Fruit fly (Drosophila melanogaster): Measurements from ENCODE around the gene CanA-14F.

CanA-14F gene

DNA sequence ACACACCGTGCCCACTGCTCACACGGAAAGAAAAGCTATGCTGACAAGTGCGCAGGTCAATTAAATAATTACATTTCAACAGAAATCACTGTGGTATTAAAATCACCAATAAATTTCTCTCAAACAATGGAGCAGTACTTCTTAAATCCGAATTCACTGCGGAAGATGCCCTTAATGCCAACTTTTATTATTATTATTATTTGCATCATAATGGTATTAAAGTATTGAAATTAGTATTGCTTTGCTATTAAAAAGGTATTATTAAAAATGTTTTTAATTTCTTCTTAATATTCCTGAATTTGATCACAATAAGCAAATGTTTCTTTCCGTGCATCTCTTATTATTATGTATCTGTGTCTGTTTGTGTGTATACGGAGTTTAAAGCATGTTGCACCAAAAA, 7.0 kb downstream of the CanA-14F start (continued):
- TF ChIP-seq slou (GFP tag; optimal IDR thresholded peaks at IDR 0.05) (peak; percentile 6), CG12219 (GFP tag; optimal IDR thresholded peaks at IDR 0.05) (peak; percentile 14), Ets97D (GFP tag; optimal IDR thresholded peaks at IDR 0.05) (no peak), CG16863 (GFP tag; optimal IDR thresholded peaks at IDR 0.05) (no peak), slbo (GFP tag; IDR thresholded peaks at IDR 0.05) (peak; percentile 35), ac (GFP tag; optimal IDR thresholded peaks at IDR 0.05) (no peak), HmgD (GFP tag; optimal IDR thresholded peaks at IDR 0.05) (no peak), trh (GFP tag; optimal IDR thresholded peaks at IDR 0.05) (no peak), CG18476 (GFP tag; optimal IDR thresholded peaks at IDR 0.05) (peak; percentile 22), gt (GFP tag; IDR thresholded peaks at IDR 0.05) (no peak), grn (GFP tag; optimal IDR thresholded peaks at IDR 0.05) (no peak), lola (GFP tag; optimal IDR thresholded peaks at IDR 0.05) (no peak), cg (GFP tag; optimal IDR thresholded peaks at IDR 0.05) (no peak), tio (GFP tag; optimal IDR thresholded peaks at IDR 0.05) (peak; percentile 53), kay (GFP tag; optimal IDR thresholded peaks at IDR 0.05) (no peak), otp (GFP tag; IDR thresholded peaks at IDR 0.05) (no peak), CG34224 (GFP tag; IDR thresholded peaks at IDR 0.05; ENCODE audit: partially characterized antibody) (no peak), fu2 (GFP tag; optimal IDR thresholded peaks at IDR 0.05) (no peak), CG42726 (GFP tag; IDR thresholded peaks at IDR 0.05; ENCODE audit: partially characterized antibody) (no peak), CG12769 (tag; optimal IDR thresholded peaks at IDR 0.05) (no peak), fd64A (GFP tag; optimal IDR thresholded peaks at IDR 0.05) (no peak), repo (GFP tag; optimal IDR thresholded peaks at IDR 0.05) (no peak), CG7357 (GFP tag; IDR thresholded peaks at IDR 0.05) (no peak), Nf-YC (tag; optimal IDR thresholded peaks at IDR 0.05) (no peak), Nf-YA (GFP tag; IDR thresholded peaks at IDR 0.05) (no peak), Kr (GFP tag; optimal IDR thresholded peaks at IDR 0.05) (no peak), unc-4 (GFP tag; IDR thresholded peaks at IDR 0.05; ENCODE audit: partially characterized antibody) (no peak), Doc2 (GFP tag; IDR thresholded peaks at IDR 0.05) (no peak), CG2889 (GFP tag; IDR thresholded peaks at IDR 0.05) (no peak), PHDP (tag; optimal IDR thresholded peaks at IDR 0.05) (peak; percentile 57), esg (GFP tag; conservative IDR thresholded peaks at IDR 0.05) (no peak), CG7987 (GFP tag; optimal IDR thresholded peaks at IDR 0.05) (no peak), CG17612 (GFP tag; IDR thresholded peaks at IDR 0.05) (no peak), CG5180 (GFP tag; optimal IDR thresholded peaks at IDR 0.05) (peak; percentile 12), Deaf1 (tag; optimal IDR thresholded peaks at IDR 0.05) (no peak), zen (tag; optimal IDR thresholded peaks at IDR 0.05) (no peak), CG3838 (GFP tag; optimal IDR thresholded peaks at IDR 0.05) (no peak), sr (GFP tag; IDR thresholded peaks at IDR 0.05) (no peak), CG11247 (GFP tag; IDR thresholded peaks at IDR 0.05) (no peak), mirr (GFP tag; optimal IDR thresholded peaks at IDR 0.05) (no peak), emc (GFP tag; optimal IDR thresholded peaks at IDR 0.05) (no peak), seq (GFP tag; IDR thresholded peaks at IDR 0.05) (no peak), CG10979 (tag; optimal IDR thresholded peaks at IDR 0.05) (peak; percentile 41), Hr39 (optimal IDR thresholded peaks at IDR 0.05) (no peak), cato (GFP tag; optimal IDR thresholded peaks at IDR 0.05; ENCODE audit: borderline replicate concordance) (no peak), HHEX (GFP tag; optimal IDR thresholded peaks at IDR 0.05) (peak; percentile 37), Six4 (GFP tag; optimal IDR thresholded peaks at IDR 0.05) (no peak), CG12659 (GFP tag; optimal IDR thresholded peaks at IDR 0.05) (peak; percentile 16), CG14050 (GFP tag; IDR thresholded peaks at IDR 0.05) (no peak), Oli (tag; optimal IDR thresholded peaks at IDR 0.05) (peak; percentile 56), Lpt (GFP tag; optimal IDR thresholded peaks at IDR 0.05) (no peak), zen2 (GFP tag; IDR thresholded peaks at IDR 0.05; ENCODE audit: partially characterized antibody) (no peak)
